Worm (Caenorhabditis elegans) whole organism, young adult: ENCODE measurements around the gene tag-321.

ENCODE experiments used
- B0019.2 ChIP-seq: fragments of 200-800 bp; sonication (Bioruptor generic); conservative IDR thresholded peaks from 2 replicates; pipeline ENCODE4 v1.3.6; 2022; ENCODE audit warnings: missing genetic modification reagents, missing genetic modification characterization, missing compliant biosample characterization
- B0035.1 ChIP-seq: sonication (generic microtip); optimal IDR thresholded peaks from 2 replicates; lab custom pipeline; 2016; ENCODE audit warnings: missing genetic modification characterization, mild to moderate bottlenecking, missing compliant biosample characterization, missing genotype, missing genetic modification reagents
- B0261.1 ChIP-seq: sonication (generic microtip); optimal IDR thresholded peaks from 2 replicates; lab custom pipeline; 2016; ENCODE audit warnings: mild to moderate bottlenecking, missing genetic modification characterization, moderate library complexity, missing compliant biosample characterization
- B0336.3 ChIP-seq: fragments of 200-800 bp; sonication (Bioruptor generic); IDR thresholded peaks from 2 replicates; pipeline ENCODE4 v1.3.6; 2022; ENCODE audit warnings: missing genetic modification characterization, missing compliant biosample characterization
- C06A6.2 ChIP-seq: fragments of 200-800 bp; sonication (Bioruptor generic); conservative IDR thresholded peaks from 2 replicates; pipeline ENCODE4 v1.3.6; 2022; ENCODE audit warnings: missing genetic modification characterization, missing compliant biosample characterization
- D2030.7 ChIP-seq: fragments of 200-800 bp; sonication (Bioruptor generic); IDR thresholded peaks from 2 replicates; pipeline ENCODE4 v1.3.6; 2022; ENCODE audit warnings: missing genetic modification reagents, missing genetic modification characterization, missing compliant biosample characterization
- F22D6.2 ChIP-seq: sonication (generic microtip); optimal IDR thresholded peaks from 2 replicates; lab custom pipeline; 2016; ENCODE audit warnings: mild to moderate bottlenecking, missing genetic modification characterization, missing compliant biosample characterization
- F23B12.7 ChIP-seq: sonication (generic microtip); optimal IDR thresholded peaks from 2 replicates; lab custom pipeline; 2017; ENCODE audit warnings: missing genetic modification characterization, mild to moderate bottlenecking, missing compliant biosample characterization, antibody characterized with exemption, moderate library complexity; ENCODE audit not compliant: insufficient read depth
- F37B4.10 ChIP-seq: fragments of 200-800 bp; sonication (Bioruptor generic); IDR thresholded peaks from 2 replicates; pipeline ENCODE4 v1.3.6; 2022; ENCODE audit warnings: missing genetic modification characterization, missing compliant biosample characterization
- F39B2.1 ChIP-seq: fragments of 200-800 bp; sonication (Bioruptor generic); IDR thresholded peaks from 2 replicates; pipeline ENCODE4 v1.3.6; 2022; ENCODE audit warnings: missing genetic modification reagents, missing genetic modification characterization, missing compliant biosample characterization
- Y53G8AR.9 ChIP-seq: fragments of 200-800 bp; sonication (Bioruptor generic); conservative IDR thresholded peaks from 2 replicates; pipeline ENCODE4 v1.3.6; 2022; ENCODE audit warnings: missing genetic modification reagents, missing genetic modification characterization, missing compliant biosample characterization
- Y56A3A.18 ChIP-seq: fragments of 200-800 bp; sonication (Bioruptor generic); IDR thresholded peaks from 2 replicates; pipeline ENCODE4 v1.3.6; 2022; ENCODE audit warnings: missing genetic modification reagents, missing genetic modification characterization, missing compliant biosample characterization
- Y79H2A.3 ChIP-seq: fragments of 200-800 bp; sonication (Bioruptor generic); conservative IDR thresholded peaks from 2 replicates; pipeline ENCODE4 v1.3.6; 2022; ENCODE audit warnings: missing genetic modification reagents, missing genetic modification characterization, missing compliant biosample characterization
- akir-1 ChIP-seq: fragments of 200-800 bp; sonication (Bioruptor generic); optimal IDR thresholded peaks from 2 replicates; lab custom pipeline; 2018; ENCODE audit warnings: mild to moderate bottlenecking, missing genetic modification characterization, moderate library complexity, missing compliant biosample characterization
- athp-1 ChIP-seq: sonication (generic microtip); optimal IDR thresholded peaks from 2 replicates; lab custom pipeline; 2017; ENCODE audit warnings: mild to moderate bottlenecking, missing genetic modification characterization, missing compliant biosample characterization
- attf-5 ChIP-seq: fragments of 200-800 bp; sonication (Bioruptor generic); optimal IDR thresholded peaks from 2 replicates; lab custom pipeline; 2018; ENCODE audit warnings: mild to moderate bottlenecking, missing genetic modification characterization, missing compliant biosample characterization
- ceh-40 ChIP-seq: fragments of 200-800 bp; sonication (Bioruptor generic); IDR thresholded peaks from 2 replicates; pipeline ENCODE4 v1.3.6; 2022; ENCODE audit warnings: missing genetic modification characterization, missing compliant biosample characterization
- ceh-79 ChIP-seq: sonication (generic microtip); optimal IDR thresholded peaks from 2 replicates; lab custom pipeline; 2017; ENCODE audit warnings: mild to moderate bottlenecking, missing genetic modification characterization, missing compliant biosample characterization
- dox-1 ChIP-seq: fragments of 200-800 bp; sonication (Bioruptor generic); IDR thresholded peaks from 2 replicates; pipeline ENCODE4 v1.3.6; 2022; ENCODE audit warnings: missing genetic modification reagents, missing genetic modification characterization, missing compliant biosample characterization
- dpff-1 ChIP-seq: sonication (generic microtip); optimal IDR thresholded peaks from 2 replicates; lab custom pipeline; 2017; ENCODE audit warnings: mild to moderate bottlenecking, missing genetic modification characterization, missing compliant biosample characterization
- efl-1 ChIP-seq: fragments of 150-350 bp; optimal IDR thresholded peaks from 2 replicates; lab custom pipeline; 2014; ENCODE audit warnings: missing biosample characterization, missing genetic modification reagents, missing genetic modification characterization
- egl-44 ChIP-seq: fragments of 200-800 bp; sonication (Bioruptor generic); IDR thresholded peaks from 2 replicates; pipeline ENCODE4 v1.3.6; 2022; ENCODE audit warnings: missing genetic modification reagents, missing genetic modification characterization, missing compliant biosample characterization
- ets-4 ChIP-seq: fragments of 200-800 bp; sonication (Bioruptor generic); optimal IDR thresholded peaks from 2 replicates; lab custom pipeline; 2018; ENCODE audit warnings: mild to moderate bottlenecking, missing genetic modification characterization, missing compliant biosample characterization
- fkh-3 ChIP-seq: sonication (generic microtip); optimal IDR thresholded peaks from 2 replicates; lab custom pipeline; 2016; ENCODE audit warnings: mild to moderate bottlenecking, missing genetic modification characterization, missing compliant biosample characterization
- hmg-1.2 ChIP-seq: fragments of 200-800 bp; sonication (Bioruptor generic); IDR thresholded peaks from 2 replicates; pipeline ENCODE4 v1.3.6; 2022; ENCODE audit warnings: missing genetic modification reagents, missing genetic modification characterization, missing compliant biosample characterization
- hsf-1 ChIP-seq: fragments of 200-800 bp; sonication (Bioruptor generic); IDR thresholded peaks from 2 replicates; pipeline ENCODE4 v1.3.6; 2022; ENCODE audit warnings: missing genetic modification reagents, missing genetic modification characterization, missing compliant biosample characterization
- let-607 ChIP-seq, 2 experiments: fragments of 200-800 bp in 1 of 2; sonication (Bioruptor generic) in 1 of 2; sonication (generic microtip) in 1 of 2; optimal IDR thresholded peaks; 2 replicates each; lab custom pipeline; 2016 to 2018; ENCODE audit warnings: mild to moderate bottlenecking in 2 of 2, missing compliant biosample characterization in 2 of 2, missing genetic modification characterization in 2 of 2, moderate library complexity in 2 of 2, missing genotype in 1 of 2
- lsl-1 ChIP-seq: fragments of 200-800 bp; sonication (Bioruptor generic); optimal IDR thresholded peaks from 2 replicates; lab custom pipeline; 2018; ENCODE audit warnings: mild to moderate bottlenecking, missing genetic modification characterization, moderate library complexity, missing compliant biosample characterization
- lsy-27 ChIP-seq: sonication (generic microtip); optimal IDR thresholded peaks from 2 replicates; lab custom pipeline; 2017; ENCODE audit warnings: missing genetic modification characterization, mild to moderate bottlenecking, missing compliant biosample characterization, antibody characterized with exemption, missing genotype, borderline replicate concordance; ENCODE audit not compliant: insufficient read depth
- mel-28 ChIP-seq: sonication (generic microtip); optimal IDR thresholded peaks from 2 replicates; lab custom pipeline; 2016; ENCODE audit warnings: borderline replicate concordance, mild to moderate bottlenecking, missing genetic modification characterization, missing compliant biosample characterization
- mes-4 ChIP-seq: sonication (generic microtip); optimal IDR thresholded peaks from 2 replicates; lab custom pipeline; 2016; ENCODE audit warnings: missing genotype, missing genetic modification characterization, missing compliant biosample characterization
- nfya-2 ChIP-seq: fragments of 200-800 bp; sonication (Bioruptor generic); IDR thresholded peaks from 2 replicates; pipeline ENCODE4 v1.3.6; 2022; ENCODE audit warnings: missing genetic modification reagents, missing genetic modification characterization, missing compliant biosample characterization
- nhr-120 ChIP-seq: fragments of 200-800 bp; sonication (Bioruptor generic); IDR thresholded peaks from 2 replicates; pipeline ENCODE4 v1.3.6; 2022; ENCODE audit warnings: missing genetic modification characterization, missing compliant biosample characterization
- nhr-179 ChIP-seq: sonication (generic microtip); optimal IDR thresholded peaks from 2 replicates; lab custom pipeline; 2016; ENCODE audit warnings: mild to moderate bottlenecking, missing genetic modification characterization, missing compliant biosample characterization
- nhr-90 ChIP-seq: sonication (generic microtip); optimal IDR thresholded peaks from 2 replicates; lab custom pipeline; 2016; ENCODE audit warnings: missing genotype, mild to moderate bottlenecking, missing genetic modification characterization, missing compliant biosample characterization
- pbrm-1 ChIP-seq: fragments of 200-800 bp; sonication (Bioruptor generic); IDR thresholded peaks from 2 replicates; pipeline ENCODE4 v1.3.6; 2022; ENCODE audit warnings: missing genetic modification reagents, missing genetic modification characterization, missing compliant biosample characterization
- pha-4 ChIP-seq: fragments of 150-350 bp; sonication (generic microtip); optimal IDR thresholded peaks from 2 replicates; lab custom pipeline; 2014; ENCODE audit warnings: missing biosample characterization, missing genetic modification reagents, missing genetic modification characterization
- sea-2 ChIP-seq: fragments of 200-800 bp; sonication (Bioruptor generic); IDR thresholded peaks from 2 replicates; pipeline ENCODE4 v1.3.6; 2022; ENCODE audit warnings: missing genetic modification characterization, missing compliant biosample characterization
- snpc-1.3 ChIP-seq: sonication (generic microtip); optimal IDR thresholded peaks from 2 replicates; lab custom pipeline; 2017; ENCODE audit warnings: missing genetic modification characterization, mild to moderate bottlenecking, missing compliant biosample characterization, antibody characterized with exemption, moderate library complexity, missing genotype, missing genetic modification reagents; ENCODE audit not compliant: insufficient read depth
- snpc-3.4 ChIP-seq: sonication (generic microtip); optimal IDR thresholded peaks from 2 replicates; lab custom pipeline; 2017; ENCODE audit warnings: missing genetic modification characterization, mild to moderate bottlenecking, missing compliant biosample characterization, antibody characterized with exemption, moderate library complexity, missing genotype, missing genetic modification reagents
- somi-1 ChIP-seq: fragments of 200-800 bp; sonication (Bioruptor generic); optimal IDR thresholded peaks from 2 replicates; lab custom pipeline; 2018; ENCODE audit warnings: mild to moderate bottlenecking, missing genetic modification characterization, missing compliant biosample characterization
- tlf-1 ChIP-seq: fragments of 200-800 bp; sonication (Bioruptor generic); optimal IDR thresholded peaks from 2 replicates; lab custom pipeline; 2018; ENCODE audit warnings: mild to moderate bottlenecking, missing genetic modification characterization, missing compliant biosample characterization
- unc-130 ChIP-seq: sonication (generic microtip); optimal IDR thresholded peaks from 2 replicates; lab custom pipeline; 2016; ENCODE audit warnings: missing genetic modification reagents, missing genetic modification characterization, missing compliant biosample characterization
- ztf-22 ChIP-seq: fragments of 200-800 bp; sonication (Bioruptor generic); optimal IDR thresholded peaks from 2 replicates; lab custom pipeline; 2018; ENCODE audit warnings: mild to moderate bottlenecking, missing genetic modification characterization, moderate library complexity, missing compliant biosample characterization
- ztf-25 ChIP-seq: fragments of 200-800 bp; sonication (Bioruptor generic); IDR thresholded peaks from 2 replicates; pipeline ENCODE4 v1.3.6; 2022; ENCODE audit warnings: missing genetic modification reagents, missing genetic modification characterization, missing compliant biosample characterization
- ztf-28 ChIP-seq: fragments of 200-800 bp; sonication (Bioruptor generic); IDR thresholded peaks from 2 replicates; pipeline ENCODE4 v1.3.6; 2022; ENCODE audit warnings: missing genetic modification reagents, missing genetic modification characterization, missing compliant biosample characterization
- ztf-6 ChIP-seq: fragments of 200-800 bp; sonication (Bioruptor generic); IDR thresholded peaks from 2 replicates; pipeline ENCODE4 v1.3.6; 2022; ENCODE audit warnings: missing genetic modification reagents, missing genetic modification characterization, missing compliant biosample characterization

Gene tag-321

DNA sequence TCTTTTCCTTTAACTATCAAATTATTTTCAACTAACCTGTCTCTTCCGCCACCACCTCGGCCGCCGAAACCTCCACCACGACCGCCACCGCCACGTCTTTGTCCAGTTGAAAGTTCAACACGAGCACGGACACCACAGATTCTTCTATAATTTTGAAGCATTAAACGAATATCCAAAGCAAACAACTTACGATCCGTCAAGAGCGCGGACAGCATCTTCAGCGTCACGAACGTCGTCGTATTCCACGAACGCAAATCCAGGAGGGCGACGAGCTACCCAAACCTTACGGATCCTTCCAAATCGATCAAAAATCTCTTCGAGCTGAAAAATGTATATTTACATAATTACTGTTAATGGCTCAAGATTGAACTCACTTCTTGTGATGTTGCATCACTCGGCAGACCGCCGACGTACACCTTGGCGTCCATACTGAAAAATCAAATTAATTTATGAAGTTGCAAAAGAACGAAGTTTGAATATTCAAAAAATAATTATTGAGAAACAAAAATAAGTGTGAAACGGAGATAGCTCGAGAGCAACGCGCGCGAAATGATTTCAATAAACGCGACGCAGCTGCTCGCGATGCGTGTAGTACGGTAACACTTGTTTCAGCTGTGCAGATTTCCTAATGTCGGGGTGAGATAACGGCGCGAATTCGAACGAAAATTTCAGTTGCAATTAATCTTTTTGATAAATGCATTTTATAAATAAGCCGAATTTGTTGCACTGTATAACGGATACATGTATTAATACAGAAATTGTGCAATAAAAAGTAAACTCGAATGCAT lies 7.3 kb upstream of the tag-321 start, which contains the start of gene rsp-6 (continued):
- TF ChIP-seq efl-1 (peak; percentile 93), ztf-6 (GFP tag; lab: Robert Waterston, UW) (no peak), lsl-1 (GFP tag; lab: Kevin White, UChicago) (peak; percentile 96), tlf-1 (GFP tag; lab: Kevin White, UChicago) (peak; percentile 88), F23B12.7 (tag; lab: Kevin White, UChicago) (peak; percentile 81), somi-1 (GFP tag; lab: Kevin White, UChicago) (no peak), F39B2.1 (no peak), B0261.1 (no peak), F37B4.10 (no peak), sea-2 (no peak), Y56A3A.18 (no peak), B0035.1 (tag; lab: Kevin White, UChicago) (no peak), dox-1 (GFP tag; lab: Robert Waterston, UW) (peak; percentile 84), D2030.7 (GFP tag; lab: Robert Waterston, UW) (peak; percentile 83), nfya-2 (GFP tag; lab: Robert Waterston, UW) (no peak), egl-44 (no peak), unc-130 (peak; percentile 66), B0019.2 (GFP tag; lab: Robert Waterston, UW) (peak; percentile 77), ztf-28 (GFP tag; lab: Robert Waterston, UW) (0 out of 2 replicates have a peak, but pooled peaks have one; percentile 8), snpc-3.4 (tag; lab: Kevin White, UChicago) (peak; percentile 75), athp-1 (no peak), ets-4 (GFP tag; lab: Kevin White, UChicago) (no peak), attf-5 (peak; percentile 59), Y79H2A.3 (GFP tag; lab: Robert Waterston, UW) (no peak), akir-1 (no peak), F22D6.2 (tag; lab: Kevin White, UChicago) (no peak), Y53G8AR.9 (GFP tag; lab: Robert Waterston, UW) (peak; percentile 89), hsf-1 (GFP tag; lab: Robert Waterston, UW) (peak; percentile 67; the same call in 1 of the 2 replicates), mel-28 (tag; lab: Kevin White, UChicago) (no peak), dpff-1 (no peak), C06A6.2 (GFP tag; lab: Robert Waterston, UW) (no peak), ztf-25 (GFP tag; lab: Robert Waterston, UW) (no peak), ceh-40 (GFP tag; lab: Robert Waterston, UW) (no peak), nhr-179 (tag; lab: Kevin White, UChicago) (no peak), hmg-1.2 (GFP tag; lab: Robert Waterston, UW) (peak; percentile 58; the same call in 1 of the 2 replicates), nhr-120 (GFP tag; lab: Robert Waterston, UW) (0 out of 2 replicates have a peak, but pooled peaks have one; percentile 43), ceh-79 (no peak), fkh-3 (tag; lab: Kevin White, UChicago) (no peak), nhr-90 (peak; percentile 19), lsy-27 (tag; lab: Kevin White, UChicago) (no peak), mes-4 (no peak), pha-4 (tag; lab: Kevin White, UChicago) (peak; percentile 13), let-607 (tag; optimal IDR thresholded peaks at IDR 0.05; lab: Kevin White, UChicago) (peak in 1 of 2 experiments; percentile 60), pbrm-1 (GFP tag; lab: Robert Waterston, UW) (0 out of 2 replicates have a peak, but pooled peaks have one; percentile 67), snpc-1.3 (tag; lab: Kevin White, UChicago) (peak; percentile 80), B0336.3 (GFP tag; lab: Robert Waterston, UW) (peak; percentile 66), ztf-22 (no peak)
